Worm (Caenorhabditis elegans) whole organism, young adult: ENCODE results near the gene Y4C6A.4.

Experiments
- F33H1.4 ChIP-seq: fragments of 200-800 bp; sonication (Bioruptor generic); IDR thresholded peaks from 2 replicates; pipeline ENCODE4 v1.3.6; 2022; ENCODE audit warnings: missing genetic modification reagents, missing genetic modification characterization, missing compliant biosample characterization
- chd-7 ChIP-seq: sonication (generic microtip); optimal IDR thresholded peaks from 2 replicates; lab custom pipeline; 2016; ENCODE audit warnings: mild to moderate bottlenecking, missing genetic modification characterization, moderate library complexity, missing compliant biosample characterization
- pha-4 ChIP-seq: fragments of 150-350 bp; sonication (generic microtip); optimal IDR thresholded peaks from 2 replicates; lab custom pipeline; 2014; ENCODE audit warnings: missing biosample characterization, missing genetic modification reagents, missing genetic modification characterization
- repo-1 ChIP-seq: sonication (generic microtip); optimal IDR thresholded peaks from 2 replicates; lab custom pipeline; 2017; ENCODE audit warnings: mild to moderate bottlenecking, missing genetic modification characterization, missing compliant biosample characterization
- snpc-1.1 ChIP-seq: sonication (generic microtip); optimal IDR thresholded peaks from 2 replicates; lab custom pipeline; 2017; ENCODE audit warnings: missing genetic modification characterization, mild to moderate bottlenecking, missing compliant biosample characterization, antibody characterized with exemption, moderate library complexity, missing genotype, missing genetic modification reagents; ENCODE audit not compliant: insufficient read depth
- snpc-4 ChIP-seq, 5 experiments: fragments of 150-350 bp in 1 of 5; sonication (generic microtip) in 4 of 5; optimal IDR thresholded peaks; 2 replicates each; lab custom pipeline; 2014 to 2018; ENCODE audit warnings: missing genetic modification characterization in 5 of 5, missing biosample characterization in 3 of 5, antibody characterized with exemption in 2 of 5, mild to moderate bottlenecking in 2 of 5, missing compliant biosample characterization in 2 of 5, missing genotype in 2 of 5, moderate library complexity in 2 of 5, missing genetic modification reagents in 1 of 5
- xnd-1 ChIP-seq: sonication (generic microtip); optimal IDR thresholded peaks from 2 replicates; lab custom pipeline; 2016; ENCODE audit warnings: missing genotype, missing genetic modification reagents, missing genetic modification characterization, missing compliant biosample characterization

- TF ChIP-seq snpc-1.1 (tag; lab: Kevin White, UChicago) (peak; percentile 72), xnd-1 (tag; lab: Kevin White, UChicago) (peak; percentile 98), pha-4 (tag; lab: Kevin White, UChicago) (no peak), chd-7 (no peak), snpc-4 (GFP tag; optimal IDR thresholded peaks at IDR 0.05; lab: Kevin White, UChicago) (peak; percentile 87), snpc-4 (tag; optimal IDR thresholded peaks at IDR 0.05; lab: Kevin White, UChicago) (peak; percentile 54 to 94 (median 92)), F33H1.4 (GFP tag; lab: Robert Waterston, UW) (peak; percentile 97), repo-1 (no peak)
Observed at ce11 chrIV:5469739-5470138, 17.0 kb downstream of the Y4C6A.4 start, which contains the start of gene rme-2.
